Fruit fly (Drosophila melanogaster) whole organism, adult: ENCODE results near the gene C3G.
A peak's percentile ranks its signal among the peaks of the same experiment; 100 is the strongest.

ENCODE experiments used
- CG11617 ChIP-seq: fragments of 200-800 bp; sonication (Bioruptor generic); optimal IDR thresholded peaks from 2 replicates; lab custom pipeline; 2017; ENCODE audit warnings: mild to moderate bottlenecking, missing biosample characterization, missing genetic modification reagents, missing genetic modification characterization
- CG12768 ChIP-seq: fragments of 200-800 bp; sonication (Bioruptor generic); optimal IDR thresholded peaks from 2 replicates; lab custom pipeline; 2017; ENCODE audit warnings: missing biosample characterization, missing genetic modification characterization, mild to moderate bottlenecking, moderate library complexity, missing genetic modification reagents
- CG14711 ChIP-seq: fragments of 200-800 bp; sonication (Bioruptor generic); optimal IDR thresholded peaks from 2 replicates; lab custom pipeline; 2018; ENCODE audit warnings: missing biosample characterization, mild to moderate bottlenecking, missing genetic modification characterization, moderate library complexity
- CG1620 ChIP-seq: fragments of 200-800 bp; sonication (Bioruptor generic); optimal IDR thresholded peaks from 2 replicates; lab custom pipeline; 2016; ENCODE audit warnings: missing biosample characterization, missing genetic modification characterization
- CG33017 ChIP-seq: fragments of 200-800 bp; sonication (Bioruptor generic); optimal IDR thresholded peaks from 2 replicates; lab custom pipeline; 2018; ENCODE audit warnings: missing biosample characterization, mild to moderate bottlenecking, missing genetic modification characterization, moderate library complexity
- CG5204 ChIP-seq: fragments of 200-800 bp; sonication (Bioruptor generic); optimal IDR thresholded peaks from 2 replicates; lab custom pipeline; 2016; ENCODE audit warnings: missing biosample characterization, missing genetic modification characterization
- CG7045 ChIP-seq: fragments of 200-800 bp; sonication (Bioruptor generic); optimal IDR thresholded peaks from 2 replicates; lab custom pipeline; 2017; ENCODE audit warnings: missing biosample characterization, mild to moderate bottlenecking, missing genetic modification characterization
- CG7101 ChIP-seq: fragments of 200-800 bp; sonication (Bioruptor generic); optimal IDR thresholded peaks from 2 replicates; lab custom pipeline; 2018; ENCODE audit warnings: missing biosample characterization, mild to moderate bottlenecking, missing genetic modification characterization, moderate library complexity
- Clk ChIP-seq: fragments of 200-800 bp; sonication (Bioruptor generic); optimal IDR thresholded peaks from 2 replicates; lab custom pipeline; 2017; ENCODE audit warnings: missing biosample characterization, missing genetic modification characterization
- Crg-1 ChIP-seq: fragments of 200-800 bp; sonication (Bioruptor generic); optimal IDR thresholded peaks from 2 replicates; lab custom pipeline; 2016; ENCODE audit warnings: missing biosample characterization, missing genetic modification characterization
- Hr96 ChIP-seq: fragments of 200-800 bp; sonication (Bioruptor generic); optimal IDR thresholded peaks from 2 replicates; lab custom pipeline; 2016; ENCODE audit warnings: missing biosample characterization, missing genetic modification characterization
- Mnt ChIP-seq: fragments of 200-800 bp; sonication (Bioruptor generic); optimal IDR thresholded peaks from 2 replicates; lab custom pipeline; 2016; ENCODE audit warnings: missing biosample characterization, mild to moderate bottlenecking, missing genetic modification characterization
- bab1 ChIP-seq: fragments of 200-800 bp; sonication (Bioruptor generic); optimal IDR thresholded peaks from 3 replicates; lab custom pipeline; 2019; ENCODE audit warnings: missing biosample characterization, mild to moderate bottlenecking, missing genetic modification characterization, moderate library complexity
- cic ChIP-seq: fragments of 200-800 bp; sonication (Bioruptor generic); optimal IDR thresholded peaks from 2 replicates; lab custom pipeline; 2017; ENCODE audit warnings: missing biosample characterization, mild to moderate bottlenecking, missing genetic modification characterization, moderate library complexity
- cnc ChIP-seq, 2 experiments: fragments of >200 bp; optimal IDR thresholded peaks; 2 replicates each; lab custom pipeline; 2017
- kay ChIP-seq: fragments of 200-800 bp; sonication (Bioruptor generic); peaks from one replicate; lab custom pipeline; 2016; ENCODE audit warnings: missing biosample characterization, missing genetic modification characterization, borderline replicate concordance
- ovo ChIP-seq: fragments of 200-800 bp; sonication (Bioruptor generic); optimal IDR thresholded peaks from 2 replicates; lab custom pipeline; 2016; ENCODE audit warnings: missing biosample characterization, missing genetic modification characterization
- pad ChIP-seq: fragments of 200-800 bp; sonication (Bioruptor generic); optimal IDR thresholded peaks from 3 replicates; lab custom pipeline; 2017; ENCODE audit warnings: missing biosample characterization, missing genetic modification characterization, mild to moderate bottlenecking, moderate library complexity, missing genetic modification reagents
- tj ChIP-seq: fragments of 200-800 bp; sonication (Bioruptor generic); optimal IDR thresholded peaks from 3 replicates; lab custom pipeline; 2017; ENCODE audit warnings: missing biosample characterization, mild to moderate bottlenecking, missing genetic modification characterization, moderate library complexity
- toe ChIP-seq: fragments of 200-800 bp; sonication (Bioruptor generic); optimal IDR thresholded peaks from 2 replicates; lab custom pipeline; 2016; ENCODE audit warnings: missing biosample characterization, missing genetic modification characterization

The C3G gene

DNA sequence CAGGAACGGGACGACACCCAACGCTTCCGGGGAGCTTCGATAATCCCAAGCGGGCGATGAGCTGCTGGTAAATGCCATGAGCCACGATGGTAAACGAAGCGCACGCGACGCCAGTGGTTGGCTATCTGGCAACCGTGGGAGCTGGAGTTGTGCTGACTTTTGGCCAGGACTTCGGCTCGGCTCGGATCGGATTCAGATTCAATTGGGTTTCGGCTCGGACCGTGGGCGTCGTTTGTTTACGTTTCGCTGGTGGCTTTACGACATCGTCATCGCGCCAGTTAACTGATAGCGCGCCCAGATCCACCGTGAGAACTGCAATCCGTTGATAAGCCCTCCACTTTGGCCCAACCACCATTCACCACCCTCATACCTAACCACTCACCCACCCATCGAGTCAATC lies 29.2 kb upstream of the C3G start, which contains the start of gene mAChR-C:
mAChR-C (minus strand) TSS at position 101 of the 400 bp plus-strand sequence.
- no peak for TF ChIP-seq pad (GFP tag; lab: Kevin White, UChicago)
- TF ChIP-seq bab1 (GFP tag; lab: Kevin White, UChicago) = no peak
- no peak for TF ChIP-seq Crg-1 (GFP tag; lab: Kevin White, UChicago)
- no peak for TF ChIP-seq CG5204 (GFP tag; lab: Kevin White, UChicago)
- TF ChIP-seq tj (GFP tag; lab: Kevin White, UChicago) = no peak
- no peak for TF ChIP-seq cnc (optimal IDR thresholded peaks at IDR 0.05; lab: Kevin White, UChicago)
- TF ChIP-seq Hr96 = no peak

DNA sequence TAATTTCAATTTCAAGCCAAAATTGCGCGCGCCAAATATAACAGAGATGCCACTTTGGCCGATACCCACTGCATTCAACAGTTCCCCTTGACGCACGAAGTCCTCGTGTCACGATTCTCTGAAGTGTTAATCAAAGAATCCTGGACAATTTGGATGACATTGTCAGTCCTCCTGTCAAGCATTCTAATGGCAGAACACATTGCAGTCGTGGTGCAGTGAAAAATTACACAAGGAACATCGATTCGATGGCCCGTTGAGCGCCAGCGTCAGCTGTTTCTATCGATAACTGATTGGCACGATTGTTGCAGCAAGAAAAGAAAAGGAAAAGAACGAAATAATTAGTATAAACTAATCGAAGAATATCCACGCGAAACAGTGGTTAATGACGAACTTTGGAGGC lies 20.8 kb upstream of the C3G start, which contains the start of gene nonC:
nonC (plus strand) TSS at position 294 of the 400 bp plus-strand sequence.
- peak; percentile 21 for TF ChIP-seq Mnt (GFP tag; lab: Kevin White, UChicago)
- TF ChIP-seq CG7101 (tag; lab: Kevin White, UChicago) = no peak
- TF ChIP-seq Crg-1 (GFP tag; lab: Kevin White, UChicago) = no peak
- no peak for TF ChIP-seq CG5204 (GFP tag; lab: Kevin White, UChicago)
- TF ChIP-seq toe = no peak
- no peak for TF ChIP-seq CG7045 (GFP tag; lab: Kevin White, UChicago)
- TF ChIP-seq CG1620 (GFP tag; lab: Kevin White, UChicago) = peak; percentile 6
- TF ChIP-seq CG33017 (tag; lab: Kevin White, UChicago) = no peak
- TF ChIP-seq ovo (GFP tag; lab: Kevin White, UChicago) = no peak
- TF ChIP-seq CG12768 = no peak
- TF ChIP-seq CG14711 (tag; lab: Kevin White, UChicago) = no peak
- TF ChIP-seq tj (GFP tag; lab: Kevin White, UChicago) = no peak
- no peak for TF ChIP-seq Clk
- TF ChIP-seq pad (GFP tag; lab: Kevin White, UChicago) = peak; percentile 24
- TF ChIP-seq bab1 (GFP tag; lab: Kevin White, UChicago) = peak; percentile 65
- TF ChIP-seq kay (GFP tag; lab: Kevin White, UChicago) = no peak
- no peak for TF ChIP-seq CG11617 (GFP tag; lab: Kevin White, UChicago)
- no peak for TF ChIP-seq cic (GFP tag; lab: Kevin White, UChicago)
- TF ChIP-seq cnc (optimal IDR thresholded peaks at IDR 0.05; lab: Kevin White, UChicago) = no peak
- TF ChIP-seq Hr96 = no peak

DNA sequence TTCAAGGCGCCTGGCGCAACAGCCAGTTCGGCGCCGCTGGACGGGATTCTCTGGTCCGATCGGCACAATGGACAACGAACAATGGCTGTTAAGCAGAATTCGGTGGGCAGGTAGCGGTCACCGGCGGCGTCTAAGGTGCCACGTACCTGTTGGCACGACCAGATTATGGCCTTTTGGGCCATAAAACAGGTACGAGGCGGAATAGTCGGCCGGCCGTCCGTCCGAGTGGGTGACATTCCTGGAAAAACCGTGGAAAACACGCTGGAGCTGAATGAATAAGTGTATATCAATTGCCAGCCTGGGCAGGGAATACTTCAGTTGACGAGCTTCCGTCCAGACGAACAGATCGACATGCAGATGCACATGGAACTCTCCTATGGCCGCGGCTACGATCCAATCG lies 19.5 kb upstream of the C3G start, which contains the start of gene Atx-1:
Atx-1 (plus strand) TSS at position 301 of the 400 bp plus-strand sequence.
- TF ChIP-seq CG1620 (GFP tag; lab: Kevin White, UChicago) (no peak), Mnt (GFP tag; lab: Kevin White, UChicago) (no peak), ovo (GFP tag; lab: Kevin White, UChicago) (no peak), toe (no peak), cic (GFP tag; lab: Kevin White, UChicago) (no peak), CG7045 (GFP tag; lab: Kevin White, UChicago) (no peak), CG14711 (tag; lab: Kevin White, UChicago) (no peak), Hr96 (no peak), CG5204 (GFP tag; lab: Kevin White, UChicago) (no peak), bab1 (GFP tag; lab: Kevin White, UChicago) (no peak), CG33017 (tag; lab: Kevin White, UChicago) (no peak), cnc (optimal IDR thresholded peaks at IDR 0.05; lab: Kevin White, UChicago) (no peak)

DNA sequence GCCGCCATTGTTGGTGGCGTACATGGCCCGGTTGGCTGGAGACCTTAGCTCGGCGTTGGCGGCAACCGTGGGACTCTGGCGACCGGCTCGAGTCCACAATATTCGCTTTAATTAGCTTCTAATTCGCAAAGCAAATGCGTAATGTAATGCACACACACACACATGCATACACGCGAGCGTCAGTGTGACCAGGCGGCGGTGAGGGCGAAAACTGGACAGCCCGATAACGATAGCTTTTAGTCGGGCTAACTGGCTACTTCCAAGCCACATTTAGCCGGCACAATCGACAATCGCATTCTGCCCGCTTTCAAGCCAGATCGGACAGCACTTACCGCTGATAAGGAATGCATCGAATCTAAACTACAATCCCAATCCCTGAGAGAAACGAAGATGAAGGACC lies 17.3 kb upstream of the C3G start, which contains the start of the genes Nf-YC and xit:
Nf-YC (minus strand) TSS at position 217 of the 400 bp plus-strand sequence.
xit (plus strand) TSS at position 314 of the 400 bp plus-strand sequence.
- TF ChIP-seq tj (GFP tag; lab: Kevin White, UChicago) (peak; percentile 9), Clk (no peak), pad (GFP tag; lab: Kevin White, UChicago) (no peak), Mnt (GFP tag; lab: Kevin White, UChicago) (peak; percentile 66), cic (GFP tag; lab: Kevin White, UChicago) (peak; percentile 9), kay (GFP tag; lab: Kevin White, UChicago) (no peak), Crg-1 (GFP tag; lab: Kevin White, UChicago) (no peak), CG7045 (GFP tag; lab: Kevin White, UChicago) (no peak), bab1 (GFP tag; lab: Kevin White, UChicago) (peak; percentile 59), ovo (GFP tag; lab: Kevin White, UChicago) (no peak), CG5204 (GFP tag; lab: Kevin White, UChicago) (no peak), Hr96 (no peak), toe (no peak), CG1620 (GFP tag; lab: Kevin White, UChicago) (no peak), CG7101 (tag; lab: Kevin White, UChicago) (peak; percentile 12)

DNA sequence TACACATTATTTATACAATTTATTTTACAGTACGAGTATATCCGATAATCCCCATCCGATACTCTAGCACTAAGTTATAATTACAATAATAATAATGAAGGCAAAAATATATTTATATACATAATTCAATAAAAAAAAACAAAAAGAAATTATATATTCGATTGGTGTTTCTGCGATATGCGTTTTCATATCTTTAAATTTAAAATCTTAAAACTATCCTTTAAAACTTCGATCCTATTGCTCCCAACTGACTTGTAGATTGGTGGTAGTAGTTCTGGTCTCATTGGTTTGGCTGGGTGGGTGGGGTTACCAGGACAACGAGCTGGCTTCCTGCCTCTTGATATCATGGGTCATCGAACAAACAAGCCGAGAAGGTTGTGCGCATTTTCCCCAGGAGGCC lies 10.3 kb upstream of the C3G start, which contains the start of gene iav:
iav (plus strand) TSS at position 301 of the 400 bp plus-strand sequence.
- TF ChIP-seq toe = no peak
- TF ChIP-seq Mnt (GFP tag; lab: Kevin White, UChicago) = no peak
- no peak for TF ChIP-seq CG7045 (GFP tag; lab: Kevin White, UChicago)

DNA sequence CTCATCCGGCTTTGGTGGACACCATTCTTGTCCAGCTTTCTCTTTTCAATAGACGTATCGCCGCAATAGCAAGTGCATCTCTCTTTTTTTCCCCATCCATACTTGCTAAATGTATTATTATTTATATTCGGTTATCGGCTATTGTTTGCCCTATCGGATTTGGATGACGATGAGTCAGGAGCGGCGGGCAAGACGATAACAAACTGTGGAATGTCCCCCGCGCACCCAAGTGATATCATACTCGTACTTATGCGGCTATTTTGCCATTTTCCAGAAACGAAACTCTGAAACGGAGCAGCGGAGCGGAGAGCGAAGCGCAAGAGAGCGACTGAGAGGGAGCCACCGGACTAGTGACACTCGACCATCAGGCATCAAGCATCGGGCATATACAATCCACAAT lies 2.0 kb upstream of the C3G start:
- TF ChIP-seq Hr96 (no peak), Clk (no peak), CG5204 (GFP tag; lab: Kevin White, UChicago) (no peak), CG11617 (GFP tag; lab: Kevin White, UChicago) (no peak), toe (no peak), CG7045 (GFP tag; lab: Kevin White, UChicago) (no peak), CG7101 (tag; lab: Kevin White, UChicago) (no peak), CG33017 (tag; lab: Kevin White, UChicago) (no peak), CG14711 (tag; lab: Kevin White, UChicago) (no peak), tj (GFP tag; lab: Kevin White, UChicago) (no peak), ovo (GFP tag; lab: Kevin White, UChicago) (no peak)
